Fruit fly (Drosophila melanogaster) whole organism, prepupa: Measurements from ENCODE around the gene wg.

Source experiments
- CG11902 ChIP-seq: fragments of 200-800 bp; sonication (Bioruptor generic); optimal IDR thresholded peaks from 3 replicates; lab custom pipeline; 2016; ENCODE audit warnings: missing biosample characterization, missing genetic modification characterization
- CG16779 ChIP-seq: fragments of 200-800 bp; sonication (Bioruptor generic); optimal IDR thresholded peaks from 3 replicates; lab custom pipeline; 2017; ENCODE audit warnings: missing biosample characterization, mild to moderate bottlenecking, missing genetic modification characterization
- CG34406 ChIP-seq: fragments of 200-800 bp; sonication (Bioruptor generic); optimal IDR thresholded peaks from 3 replicates; lab custom pipeline; 2016; ENCODE audit warnings: missing biosample characterization, missing genetic modification characterization
- CG6163 ChIP-seq: fragments of 200-800 bp; sonication (Bioruptor generic); IDR thresholded peaks from 3 replicates; pipeline ENCODE4 v1.3.6; 2022; ENCODE audit warnings: missing biosample characterization, missing genetic modification characterization
- CG6276 ChIP-seq: fragments of 200-800 bp; sonication (Bioruptor generic); optimal IDR thresholded peaks from 2 replicates; lab custom pipeline; 2017; ENCODE audit warnings: missing biosample characterization, mild to moderate bottlenecking, missing genetic modification characterization
- CG6792 ChIP-seq: fragments of 200-800 bp; sonication (Bioruptor generic); optimal IDR thresholded peaks from 3 replicates; lab custom pipeline; 2016; ENCODE audit warnings: missing biosample characterization, missing genetic modification characterization
- Gug ChIP-seq: fragments of 200-800 bp; sonication (Bioruptor generic); IDR thresholded peaks from 2 replicates; pipeline ENCODE4 v1.3.6; 2022; ENCODE audit warnings: missing biosample characterization, missing genetic modification characterization
- Hr38 ChIP-seq: sonication (Bioruptor generic); optimal IDR thresholded peaks from 2 replicates; lab custom pipeline; 2016; ENCODE audit warnings: missing biosample characterization, missing genetic modification characterization
- Hr4 ChIP-seq: fragments of 200-800 bp; sonication (Bioruptor generic); optimal IDR thresholded peaks from 3 replicates; lab custom pipeline; 2016; ENCODE audit warnings: missing biosample characterization, missing genetic modification characterization
- Lpt ChIP-seq: fragments of 200-800 bp; sonication (Bioruptor generic); optimal IDR thresholded peaks from 3 replicates; lab custom pipeline; 2016; ENCODE audit warnings: missing biosample characterization, missing genetic modification characterization
- Met ChIP-seq: fragments of 200-800 bp; sonication (Bioruptor generic); optimal IDR thresholded peaks from 3 replicates; lab custom pipeline; 2016; ENCODE audit warnings: missing biosample characterization, missing genetic modification characterization
- Smox ChIP-seq: fragments of 200-800 bp; sonication (Bioruptor generic); optimal IDR thresholded peaks from 3 replicates; lab custom pipeline; 2016; ENCODE audit warnings: missing biosample characterization, missing genetic modification characterization
- topi ChIP-seq: fragments of 200-800 bp; sonication (Bioruptor generic); optimal IDR thresholded peaks from 3 replicates; lab custom pipeline; 2016; ENCODE audit warnings: missing biosample characterization, missing genetic modification characterization
- vri ChIP-seq: fragments of 200-800 bp; sonication (Bioruptor generic); optimal IDR thresholded peaks from 3 replicates; lab custom pipeline; 2016; ENCODE audit warnings: missing biosample characterization, mild to moderate bottlenecking, missing genetic modification characterization

DNA sequence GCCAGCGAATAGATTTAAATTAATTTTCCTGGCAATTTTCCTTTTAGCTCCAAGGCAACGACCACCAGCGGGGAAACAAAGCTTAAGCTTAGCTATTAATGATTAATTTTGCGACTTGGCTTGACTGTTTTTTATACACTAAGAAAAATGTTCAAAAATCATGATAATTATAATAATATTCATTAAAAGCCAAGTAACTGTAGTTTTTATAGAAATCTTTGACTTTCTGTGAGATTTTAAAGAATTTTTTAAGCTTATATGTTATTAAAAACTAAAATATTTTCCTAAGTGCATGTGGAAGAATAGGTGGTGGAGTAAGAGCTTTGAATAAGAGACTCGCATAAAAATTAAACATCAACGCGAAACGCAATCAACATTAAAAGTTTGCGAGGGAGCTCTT lies 42.6 kb upstream of the wg start:
- TF ChIP-seq CG34406 (GFP tag; lab: Kevin White, UChicago) (no peak), CG16779 (tag; lab: Kevin White, UChicago) (no peak), Met (GFP tag; lab: Kevin White, UChicago) (no peak), CG11902 (GFP tag; lab: Kevin White, UChicago) (no peak), Gug (GFP tag; lab: Robert Waterston, UW) (no peak), CG6792 (GFP tag; lab: Kevin White, UChicago) (no peak), Hr38 (GFP tag; lab: Kevin White, UChicago) (no peak), Hr4 (peak; percentile 0), Lpt (no peak), vri (no peak), CG6276 (no peak), topi (GFP tag; lab: Kevin White, UChicago) (no peak), Smox (GFP tag; lab: Kevin White, UChicago) (no peak), CG6163 (GFP tag; lab: Robert Waterston, UW) (no peak)
